Fruit fly (Drosophila melanogaster): ENCODE results near the gene eya.

DNA sequence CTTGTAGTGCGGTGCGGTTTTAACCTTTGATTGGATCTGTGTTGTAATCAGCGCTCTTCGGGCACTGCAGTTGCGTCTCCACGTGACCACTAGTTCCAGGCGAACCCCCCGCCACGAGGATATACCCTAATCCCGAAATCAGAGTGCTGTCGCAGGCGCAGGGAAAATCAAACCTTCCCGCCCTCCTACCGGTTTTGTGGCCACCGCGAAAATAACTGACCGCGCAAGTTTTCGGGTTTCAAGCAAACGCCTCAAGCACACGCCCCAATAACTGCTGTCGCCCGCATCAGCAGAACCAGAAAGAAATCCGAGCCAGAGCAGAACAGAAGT, 15.5 kb upstream of the eya start:
- TF ChIP-seq Crg-1 (GFP tag; optimal IDR thresholded peaks at IDR 0.05) (no peak), CG11617 (GFP tag; optimal IDR thresholded peaks at IDR 0.05) (no peak), kay (GFP tag; ENCODE audit: borderline replicate concordance) (no peak), CG1620 (GFP tag; optimal IDR thresholded peaks at IDR 0.05) (no peak), tj (GFP tag; optimal IDR thresholded peaks at IDR 0.05) (peak; percentile 94)
